Worm (Caenorhabditis elegans) whole organism, young adult: Measurements from ENCODE around the gene dhhc-5.

Experiments used
- B0019.2 ChIP-seq: fragments of 200-800 bp; sonication (Bioruptor generic); conservative IDR thresholded peaks from 2 replicates; pipeline ENCODE4 v1.3.6; 2022; ENCODE audit warnings: missing genetic modification reagents, missing genetic modification characterization, missing compliant biosample characterization
- C17E4.6 ChIP-seq: fragments of 200-800 bp; sonication (Bioruptor generic); IDR thresholded peaks from 2 replicates; pipeline ENCODE4 v1.3.6; 2022; ENCODE audit warnings: missing genetic modification reagents, missing genetic modification characterization, missing compliant biosample characterization
- F33H1.4 ChIP-seq: fragments of 200-800 bp; sonication (Bioruptor generic); IDR thresholded peaks from 2 replicates; pipeline ENCODE4 v1.3.6; 2022; ENCODE audit warnings: missing genetic modification reagents, missing genetic modification characterization, missing compliant biosample characterization
- F37B4.10 ChIP-seq: fragments of 200-800 bp; sonication (Bioruptor generic); IDR thresholded peaks from 2 replicates; pipeline ENCODE4 v1.3.6; 2022; ENCODE audit warnings: missing genetic modification characterization, missing compliant biosample characterization
- F49E8.2 ChIP-seq: sonication (generic microtip); optimal IDR thresholded peaks from 3 replicates; lab custom pipeline; 2017; ENCODE audit warnings: missing genetic modification characterization, mild to moderate bottlenecking, missing compliant biosample characterization, antibody characterized with exemption, moderate library complexity; ENCODE audit not compliant: insufficient read depth
- K12H6.12 ChIP-seq: fragments of 200-800 bp; sonication (Bioruptor generic); optimal IDR thresholded peaks from 2 replicates; lab custom pipeline; 2018; ENCODE audit warnings: mild to moderate bottlenecking, missing genetic modification characterization, missing compliant biosample characterization
- Y53F4B.3 ChIP-seq: fragments of 200-800 bp; sonication (Bioruptor generic); IDR thresholded peaks from 2 replicates; pipeline ENCODE4 v1.3.6; 2022; ENCODE audit warnings: missing genetic modification reagents, missing genetic modification characterization, missing compliant biosample characterization
- Y67H2A.10 ChIP-seq: fragments of 200-800 bp; sonication (Bioruptor generic); conservative IDR thresholded peaks from 2 replicates; pipeline ENCODE4 v1.3.6; 2022; ENCODE audit warnings: missing genetic modification reagents, missing genetic modification characterization, missing compliant biosample characterization
- aptf-2 ChIP-seq: fragments of 200-800 bp; sonication (Bioruptor generic); conservative IDR thresholded peaks from 2 replicates; pipeline ENCODE4 v1.3.6; 2022; ENCODE audit warnings: missing genetic modification reagents, missing genetic modification characterization, missing compliant biosample characterization
- cebp-1 ChIP-seq, 2 experiments: fragments of 200-800 bp in 1 of 2; sonication (Bioruptor generic) in 1 of 2; sonication (generic microtip) in 1 of 2; IDR thresholded peaks in 1 of 2; optimal IDR thresholded peaks in 1 of 2; 2 replicates each; pipeline versions ENCODE4 v1.3.6 to Lab custom; 2017 to 2022; ENCODE audit warnings: missing compliant biosample characterization in 2 of 2, missing genetic modification characterization in 2 of 2, mild to moderate bottlenecking in 1 of 2, missing genetic modification reagents in 1 of 2, moderate library complexity in 1 of 2
- cebp-2 ChIP-seq: fragments of 200-800 bp; sonication (Bioruptor generic); IDR thresholded peaks from 2 replicates; pipeline ENCODE4 v1.3.6; 2022; ENCODE audit warnings: missing genetic modification characterization, missing compliant biosample characterization
- ceh-58 ChIP-seq: fragments of 200-800 bp; sonication (Bioruptor generic); IDR thresholded peaks from 2 replicates; pipeline ENCODE4 v1.3.6; 2022; ENCODE audit warnings: missing genetic modification characterization, missing compliant biosample characterization
- chd-7 ChIP-seq: sonication (generic microtip); optimal IDR thresholded peaks from 2 replicates; lab custom pipeline; 2016; ENCODE audit warnings: mild to moderate bottlenecking, missing genetic modification characterization, moderate library complexity, missing compliant biosample characterization
- dpff-1 ChIP-seq: sonication (generic microtip); optimal IDR thresholded peaks from 2 replicates; lab custom pipeline; 2017; ENCODE audit warnings: mild to moderate bottlenecking, missing genetic modification characterization, missing compliant biosample characterization
- efl-1 ChIP-seq: fragments of 150-350 bp; optimal IDR thresholded peaks from 2 replicates; lab custom pipeline; 2014; ENCODE audit warnings: missing biosample characterization, missing genetic modification reagents, missing genetic modification characterization
- fkh-3 ChIP-seq: sonication (generic microtip); optimal IDR thresholded peaks from 2 replicates; lab custom pipeline; 2016; ENCODE audit warnings: mild to moderate bottlenecking, missing genetic modification characterization, missing compliant biosample characterization
- hmg-20 ChIP-seq: fragments of 200-800 bp; sonication (Bioruptor generic); IDR thresholded peaks from 2 replicates; pipeline ENCODE4 v1.3.6; 2022; ENCODE audit warnings: missing genetic modification reagents, missing genetic modification characterization, missing compliant biosample characterization
- lag-1 ChIP-seq: fragments of 200-800 bp; sonication (Bioruptor generic); IDR thresholded peaks from 2 replicates; pipeline ENCODE4 v1.3.6; 2022; ENCODE audit warnings: missing genetic modification reagents, missing genetic modification characterization, missing compliant biosample characterization
- let-526 ChIP-seq: fragments of 200-800 bp; sonication (Bioruptor generic); IDR thresholded peaks from 2 replicates; pipeline ENCODE4 v1.3.6; 2022; ENCODE audit warnings: missing genetic modification reagents, missing genetic modification characterization, missing compliant biosample characterization
- let-607 ChIP-seq, 2 experiments: fragments of 200-800 bp in 1 of 2; sonication (Bioruptor generic) in 1 of 2; sonication (generic microtip) in 1 of 2; optimal IDR thresholded peaks; 2 replicates each; lab custom pipeline; 2016 to 2018; ENCODE audit warnings: mild to moderate bottlenecking in 2 of 2, missing compliant biosample characterization in 2 of 2, missing genetic modification characterization in 2 of 2, moderate library complexity in 2 of 2, missing genotype in 1 of 2
- lin-35 ChIP-seq, 3 experiments: fragments of 150-350 bp in 2 of 3; sonication (generic microtip) in 1 of 3; optimal IDR thresholded peaks; 2 replicates each; lab custom pipeline; 2014 to 2018; ENCODE audit warnings: missing biosample characterization in 3 of 3, missing genetic modification characterization in 3 of 3, missing genetic modification reagents in 3 of 3
- lin-40 ChIP-seq: sonication (generic microtip); optimal IDR thresholded peaks from 2 replicates; lab custom pipeline; 2016; ENCODE audit warnings: missing genetic modification characterization, mild to moderate bottlenecking, missing compliant biosample characterization, missing genotype, missing genetic modification reagents
- madf-6 ChIP-seq: fragments of 200-800 bp; sonication (Bioruptor generic); IDR thresholded peaks from 2 replicates; pipeline ENCODE4 v1.3.6; 2022; ENCODE audit warnings: missing genetic modification reagents, missing genetic modification characterization, missing compliant biosample characterization
- mes-4 ChIP-seq: sonication (generic microtip); optimal IDR thresholded peaks from 2 replicates; lab custom pipeline; 2016; ENCODE audit warnings: missing genotype, missing genetic modification characterization, missing compliant biosample characterization
- mxl-1 ChIP-seq: sonication (generic microtip); optimal IDR thresholded peaks from 2 replicates; lab custom pipeline; 2016; ENCODE audit warnings: missing genetic modification characterization, missing compliant biosample characterization
- nfya-2 ChIP-seq: fragments of 200-800 bp; sonication (Bioruptor generic); IDR thresholded peaks from 2 replicates; pipeline ENCODE4 v1.3.6; 2022; ENCODE audit warnings: missing genetic modification reagents, missing genetic modification characterization, missing compliant biosample characterization
- nhr-179 ChIP-seq: sonication (generic microtip); optimal IDR thresholded peaks from 2 replicates; lab custom pipeline; 2016; ENCODE audit warnings: mild to moderate bottlenecking, missing genetic modification characterization, missing compliant biosample characterization
- nhr-80 ChIP-seq: sonication (generic microtip); optimal IDR thresholded peaks from 2 replicates; lab custom pipeline; 2016; ENCODE audit warnings: missing genetic modification characterization, missing compliant biosample characterization
- rec-8 ChIP-seq, 2 experiments: sonication (generic microtip); optimal IDR thresholded peaks; 2 replicates each; lab custom pipeline; 2016; ENCODE audit warnings: mild to moderate bottlenecking in 2 of 2, missing genetic modification characterization in 2 of 2, missing genetic modification reagents in 2 of 2, missing genotype in 2 of 2, missing biosample characterization in 1 of 2, missing compliant biosample characterization in 1 of 2, moderate library complexity in 1 of 2
- rpc-1 ChIP-seq, 2 experiments: fragments of 150-350 bp in 1 of 2; sonication (generic microtip) in 1 of 2; optimal IDR thresholded peaks; 2 replicates each; lab custom pipeline; 2014 to 2018; ENCODE audit warnings: missing biosample characterization in 1 of 2, missing genetic modification characterization in 1 of 2, missing genetic modification reagents in 1 of 2, missing genotype in 1 of 2
- snpc-1.1 ChIP-seq: sonication (generic microtip); optimal IDR thresholded peaks from 2 replicates; lab custom pipeline; 2017; ENCODE audit warnings: missing genetic modification characterization, mild to moderate bottlenecking, missing compliant biosample characterization, antibody characterized with exemption, moderate library complexity, missing genotype, missing genetic modification reagents; ENCODE audit not compliant: insufficient read depth
- snpc-1.3 ChIP-seq: sonication (generic microtip); optimal IDR thresholded peaks from 2 replicates; lab custom pipeline; 2017; ENCODE audit warnings: missing genetic modification characterization, mild to moderate bottlenecking, missing compliant biosample characterization, antibody characterized with exemption, moderate library complexity, missing genotype, missing genetic modification reagents; ENCODE audit not compliant: insufficient read depth
- snpc-3.4 ChIP-seq: sonication (generic microtip); optimal IDR thresholded peaks from 2 replicates; lab custom pipeline; 2017; ENCODE audit warnings: missing genetic modification characterization, mild to moderate bottlenecking, missing compliant biosample characterization, antibody characterized with exemption, moderate library complexity, missing genotype, missing genetic modification reagents
- tbp1 ChIP-seq: fragments of 200-800 bp; sonication (Bioruptor generic); optimal IDR thresholded peaks from 2 replicates; lab custom pipeline; 2018; ENCODE audit warnings: mild to moderate bottlenecking, missing genetic modification characterization, missing compliant biosample characterization
- tbx-9 ChIP-seq: sonication (generic microtip); optimal IDR thresholded peaks from 2 replicates; lab custom pipeline; 2016; ENCODE audit warnings: borderline replicate concordance, missing genetic modification characterization, inconsistent platforms, missing compliant biosample characterization
- unc-130 ChIP-seq: sonication (generic microtip); optimal IDR thresholded peaks from 2 replicates; lab custom pipeline; 2016; ENCODE audit warnings: missing genetic modification reagents, missing genetic modification characterization, missing compliant biosample characterization
- xnd-1 ChIP-seq: sonication (generic microtip); optimal IDR thresholded peaks from 2 replicates; lab custom pipeline; 2016; ENCODE audit warnings: missing genotype, missing genetic modification reagents, missing genetic modification characterization, missing compliant biosample characterization
- ztf-25 ChIP-seq: fragments of 200-800 bp; sonication (Bioruptor generic); IDR thresholded peaks from 2 replicates; pipeline ENCODE4 v1.3.6; 2022; ENCODE audit warnings: missing genetic modification reagents, missing genetic modification characterization, missing compliant biosample characterization
- ztf-26 ChIP-seq: sonication (generic microtip); optimal IDR thresholded peaks from 2 replicates; lab custom pipeline; 2017; ENCODE audit warnings: missing genetic modification characterization, missing compliant biosample characterization

dhhc-5 gene

ce11 chrIII:6888497-6888896 lies 39.6 kb upstream of the dhhc-5 start (continued):
- TF ChIP-seq snpc-3.4 (tag; lab: Kevin White, UChicago), result peak; percentile 8
- peak; percentile 91 for TF ChIP-seq tbp1 (GFP tag; lab: Kevin White, UChicago)
- no peak for TF ChIP-seq dpff-1 (tag; lab: Kevin White, UChicago)
- TF ChIP-seq ceh-58 (GFP tag; lab: Robert Waterston, UW), result 0 out of 2 replicates have a peak, but pooled peaks have one; percentile 3
- TF ChIP-seq nhr-179 (tag; lab: Kevin White, UChicago), result no peak
- TF ChIP-seq F49E8.2, result no peak
- TF ChIP-seq aptf-2, result no peak
- TF ChIP-seq chd-7 (tag; lab: Kevin White, UChicago), result no peak
- TF ChIP-seq snpc-1.1 (tag; lab: Kevin White, UChicago), result no peak
- no peak for TF ChIP-seq F37B4.10 (GFP tag; lab: Robert Waterston, UW)
- peak; percentile 80 for TF ChIP-seq rpc-1 (optimal IDR thresholded peaks at IDR 0.05; lab: Kevin White, UChicago)
- TF ChIP-seq rpc-1 (tag; optimal IDR thresholded peaks at IDR 0.05; lab: Kevin White, UChicago), result peak; percentile 76
- TF ChIP-seq snpc-1.3, result peak; percentile 13
- TF ChIP-seq C17E4.6 (GFP tag; lab: Robert Waterston, UW), result no peak
- TF ChIP-seq fkh-3, result no peak
- no peak for TF ChIP-seq xnd-1
- TF ChIP-seq hmg-20, result no peak
- no peak for TF ChIP-seq B0019.2 (GFP tag; lab: Robert Waterston, UW)
- TF ChIP-seq let-607 (tag; optimal IDR thresholded peaks at IDR 0.05; lab: Kevin White, UChicago), result no peak
- TF ChIP-seq unc-130 (GFP tag; lab: Kevin White, UChicago), result no peak
- no peak for TF ChIP-seq F33H1.4 (GFP tag; lab: Robert Waterston, UW)
- no peak for TF ChIP-seq tbx-9 (tag; lab: Kevin White, UChicago)
- peak in 1 of 2 experiments; percentile 43 for TF ChIP-seq rec-8 (tag; optimal IDR thresholded peaks at IDR 0.05; lab: Kevin White, UChicago)
- TF ChIP-seq mxl-1 (tag; lab: Kevin White, UChicago), result peak; percentile 9
- TF ChIP-seq Y67H2A.10, result no peak
- no peak for TF ChIP-seq nhr-80 (tag; lab: Kevin White, UChicago)
- TF ChIP-seq K12H6.12 (tag; lab: Kevin White, UChicago), result peak; percentile 13
- TF ChIP-seq lin-40 (tag; lab: Kevin White, UChicago), result peak; percentile 54
- TF ChIP-seq lag-1 (GFP tag; lab: Robert Waterston, UW), result no peak
- TF ChIP-seq efl-1 (GFP tag; lab: Kevin White, UChicago), result no peak
- peak; percentile 26 for TF ChIP-seq ztf-26
- TF ChIP-seq mes-4 (tag; lab: Kevin White, UChicago), result no peak
- peak in 1 of 3 experiments; percentile 40 for TF ChIP-seq lin-35 (GFP tag; optimal IDR thresholded peaks at IDR 0.05; lab: Kevin White, UChicago)
- TF ChIP-seq madf-6 (GFP tag; lab: Robert Waterston, UW), result peak; percentile 32; the same call in 1 of the 2 replicates
- no peak for TF ChIP-seq Y53F4B.3
- TF ChIP-seq ztf-25, result 0 out of 2 replicates have a peak, but pooled peaks have one; percentile 7
- TF ChIP-seq cebp-1 (GFP tag; IDR thresholded peaks at IDR 0.05; lab: Robert Waterston, UW), result no peak
- peak; percentile 50 for TF ChIP-seq cebp-1 (tag; optimal IDR thresholded peaks at IDR 0.05; lab: Kevin White, UChicago)
- TF ChIP-seq cebp-2 (GFP tag; lab: Robert Waterston, UW), result no peak
- TF ChIP-seq let-526 (GFP tag; lab: Robert Waterston, UW), result peak; percentile 53; the same call in 1 of the 2 replicates
- no peak for TF ChIP-seq nfya-2 (GFP tag; lab: Robert Waterston, UW)
